Worm (Caenorhabditis elegans) whole organism, L3 larva: ENCODE results near the gene dnj-20.

Source experiments
- R02D3.7 ChIP-seq: fragments of 150-350 bp; optimal IDR thresholded peaks from 2 replicates; lab custom pipeline; 2014; ENCODE audit warnings: missing biosample characterization, missing genetic modification characterization
- ZK546.5 ChIP-seq: sonication (generic microtip); optimal IDR thresholded peaks from 2 replicates; lab custom pipeline; 2017; ENCODE audit warnings: missing biosample characterization, missing genetic modification characterization
- aly-2 ChIP-seq: fragments of 150-350 bp; optimal IDR thresholded peaks from 2 replicates; lab custom pipeline; 2014; ENCODE audit warnings: missing biosample characterization, missing genetic modification characterization
- ama-1 ChIP-seq: fragments of 150-350 bp; optimal IDR thresholded peaks from 2 replicates; lab custom pipeline; 2018
- ceh-16 ChIP-seq: sonication (generic microtip); optimal IDR thresholded peaks from 2 replicates; lab custom pipeline; 2017; ENCODE audit warnings: missing biosample characterization, missing genetic modification characterization
- ceh-28 ChIP-seq: fragments of 150-350 bp; optimal IDR thresholded peaks from 2 replicates; lab custom pipeline; 2014; ENCODE audit warnings: missing biosample characterization, missing genetic modification reagents, missing genetic modification characterization
- ceh-82 ChIP-seq: fragments of 150-350 bp; optimal IDR thresholded peaks from 2 replicates; lab custom pipeline; 2014; ENCODE audit warnings: missing biosample characterization, missing genetic modification characterization
- ceh-9 ChIP-seq: sonication (generic microtip); optimal IDR thresholded peaks from 2 replicates; lab custom pipeline; 2018; ENCODE audit warnings: missing biosample characterization, missing genetic modification characterization
- daf-12 ChIP-seq: fragments of 150-350 bp; optimal IDR thresholded peaks from 2 replicates; lab custom pipeline; 2014; ENCODE audit warnings: missing biosample characterization, missing genetic modification reagents, missing genetic modification characterization
- egl-5 ChIP-seq: fragments of 150-350 bp; optimal IDR thresholded peaks from 2 replicates; lab custom pipeline; 2017; ENCODE audit warnings: missing biosample characterization, missing genetic modification reagents, missing genetic modification characterization, inconsistent platforms
- elt-2 ChIP-seq: sonication (generic microtip); optimal IDR thresholded peaks from 2 replicates; lab custom pipeline; 2016; ENCODE audit warnings: missing genetic modification reagents, mild to moderate bottlenecking, missing genetic modification characterization, missing compliant biosample characterization
- elt-3 ChIP-seq, 3 experiments: fragments of 150-350 bp in 1 of 3; sonication (generic microtip) in 2 of 3; optimal IDR thresholded peaks; 2 replicates in 2 of 3; 4 replicates in 1 of 3; lab custom pipeline; 2014 to 2017; ENCODE audit warnings: missing biosample characterization in 3 of 3, missing genetic modification characterization in 3 of 3
- eor-1 ChIP-seq, 2 experiments: fragments of 150-350 bp; optimal IDR thresholded peaks; 2 replicates each; lab custom pipeline; 2014 to 2018; ENCODE audit warnings: missing biosample characterization in 2 of 2, missing genetic modification characterization in 2 of 2
- fkh-10 ChIP-seq: sonication (generic microtip); optimal IDR thresholded peaks from 2 replicates; lab custom pipeline; 2017; ENCODE audit warnings: missing biosample characterization, missing genetic modification reagents, missing genetic modification characterization
- fkh-2 ChIP-seq: fragments of 150-350 bp; optimal IDR thresholded peaks from 2 replicates; lab custom pipeline; 2014; ENCODE audit warnings: missing biosample characterization, missing genetic modification reagents, missing genetic modification characterization
- fos-1 ChIP-seq: fragments of 150-350 bp; optimal IDR thresholded peaks from 2 replicates; lab custom pipeline; 2014; ENCODE audit warnings: missing biosample characterization, missing genetic modification characterization
- hmg-11 ChIP-seq: sonication (generic microtip); optimal IDR thresholded peaks from 2 replicates; lab custom pipeline; 2016; ENCODE audit warnings: missing genetic modification characterization, missing compliant biosample characterization
- jun-1 ChIP-seq: fragments of 150-350 bp; optimal IDR thresholded peaks from 2 replicates; lab custom pipeline; 2014; ENCODE audit warnings: missing biosample characterization, missing genetic modification reagents, missing genetic modification characterization
- lin-15B ChIP-seq: fragments of 150-350 bp; optimal IDR thresholded peaks from 2 replicates; lab custom pipeline; 2014; ENCODE audit warnings: missing biosample characterization, missing genetic modification characterization
- lin-39 ChIP-seq: fragments of 150-350 bp; optimal IDR thresholded peaks from 2 replicates; lab custom pipeline; 2018; ENCODE audit warnings: missing biosample characterization, missing genetic modification reagents, missing genetic modification characterization
- mdl-1 ChIP-seq: fragments of 150-350 bp; optimal IDR thresholded peaks from 2 replicates; lab custom pipeline; 2014; ENCODE audit warnings: missing biosample characterization, missing genetic modification characterization
- mml-1 ChIP-seq: fragments of 150-350 bp; sonication (generic microtip); optimal IDR thresholded peaks from 3 replicates; lab custom pipeline; 2014; ENCODE audit warnings: missing biosample characterization, missing genetic modification characterization
- nfya-1 ChIP-seq: sonication (generic microtip); optimal IDR thresholded peaks from 2 replicates; lab custom pipeline; 2017; ENCODE audit warnings: missing genetic modification characterization, mild to moderate bottlenecking, missing compliant biosample characterization, antibody characterized with exemption, moderate library complexity; ENCODE audit not compliant: insufficient read depth
- nhr-11 ChIP-seq: fragments of 150-350 bp; optimal IDR thresholded peaks from 2 replicates; lab custom pipeline; 2014; ENCODE audit warnings: missing biosample characterization, missing genetic modification characterization
- nhr-12 ChIP-seq: fragments of 150-350 bp; optimal IDR thresholded peaks from 2 replicates; lab custom pipeline; 2014; ENCODE audit warnings: missing biosample characterization, missing genetic modification characterization
- nhr-23 ChIP-seq: fragments of 150-350 bp; optimal IDR thresholded peaks from 2 replicates; lab custom pipeline; 2014; ENCODE audit warnings: missing biosample characterization, missing genetic modification reagents, missing genetic modification characterization
- nhr-237 ChIP-seq: fragments of 150-350 bp; optimal IDR thresholded peaks from 2 replicates; lab custom pipeline; 2014; ENCODE audit warnings: missing biosample characterization, missing genetic modification characterization
- nhr-25 ChIP-seq: sonication (generic microtip); optimal IDR thresholded peaks from 2 replicates; lab custom pipeline; 2017; ENCODE audit warnings: missing biosample characterization, missing genetic modification characterization
- nhr-28 ChIP-seq: fragments of 150-350 bp; optimal IDR thresholded peaks from 2 replicates; lab custom pipeline; 2014; ENCODE audit warnings: missing biosample characterization, missing genetic modification characterization
- nhr-43 ChIP-seq: sonication (generic microtip); optimal IDR thresholded peaks from 2 replicates; lab custom pipeline; 2016; ENCODE audit warnings: mild to moderate bottlenecking, missing genetic modification characterization, missing compliant biosample characterization; ENCODE audit not compliant: poor library complexity, severe bottlenecking
- nhr-67 ChIP-seq: fragments of 150-350 bp; optimal IDR thresholded peaks from 2 replicates; lab custom pipeline; 2014; ENCODE audit warnings: missing biosample characterization, missing genetic modification characterization
- nhr-76 ChIP-seq: fragments of 150-350 bp; sonication (generic microtip); optimal IDR thresholded peaks from 5 replicates; lab custom pipeline; 2014; ENCODE audit warnings: missing biosample characterization, missing genetic modification characterization
- nhr-77 ChIP-seq: fragments of 150-350 bp; optimal IDR thresholded peaks from 2 replicates; lab custom pipeline; 2014; ENCODE audit warnings: missing biosample characterization, missing genetic modification characterization
- pha-4 ChIP-seq: fragments of 150-350 bp; optimal IDR thresholded peaks from 2 replicates; lab custom pipeline; 2014; ENCODE audit warnings: missing biosample characterization, missing genetic modification reagents, missing genetic modification characterization
- pqm-1 ChIP-seq: fragments of 150-350 bp; optimal IDR thresholded peaks from 2 replicates; lab custom pipeline; 2017; ENCODE audit warnings: missing biosample characterization, missing genetic modification characterization, inconsistent platforms
- sea-2 ChIP-seq: fragments of 150-350 bp; sonication (generic microtip); optimal IDR thresholded peaks from 4 replicates; lab custom pipeline; 2014; ENCODE audit warnings: missing biosample characterization, missing genetic modification reagents, missing genetic modification characterization
- skn-1 ChIP-seq: fragments of 150-350 bp; optimal IDR thresholded peaks from 2 replicates; lab custom pipeline; 2014; ENCODE audit warnings: missing biosample characterization, missing genetic modification characterization
- snpc-4 ChIP-seq: fragments of 150-350 bp; optimal IDR thresholded peaks from 2 replicates; lab custom pipeline; 2014; ENCODE audit warnings: missing biosample characterization, missing genetic modification characterization
- tbx-2 ChIP-seq: sonication (generic microtip); optimal IDR thresholded peaks from 2 replicates; lab custom pipeline; 2016; ENCODE audit warnings: mild to moderate bottlenecking, missing genetic modification characterization, missing compliant biosample characterization
- unc-39 ChIP-seq: sonication (generic microtip); optimal IDR thresholded peaks from 4 replicates; lab custom pipeline; 2017; ENCODE audit warnings: missing biosample characterization, missing genetic modification characterization
- unc-62 ChIP-seq: fragments of 150-350 bp; sonication (generic microtip); optimal IDR thresholded peaks from 4 replicates; lab custom pipeline; 2014; ENCODE audit warnings: missing biosample characterization, missing genetic modification reagents, missing genetic modification characterization
- zag-1 ChIP-seq: fragments of 150-350 bp; optimal IDR thresholded peaks from 2 replicates; lab custom pipeline; 2014; ENCODE audit warnings: missing biosample characterization, missing genetic modification characterization
- ztf-11 ChIP-seq: fragments of 150-350 bp; optimal IDR thresholded peaks from 2 replicates; lab custom pipeline; 2014; ENCODE audit warnings: missing biosample characterization, missing genetic modification characterization
- ztf-4 ChIP-seq: fragments of 150-350 bp; optimal IDR thresholded peaks from 2 replicates; lab custom pipeline; 2014; ENCODE audit warnings: missing biosample characterization, missing genetic modification characterization

The dnj-20 gene

ce11 chrII:9649191-9649590 is 25.2 kb upstream of the dnj-20 start, which contains the start of gene ZK1307.9:
ZK1307.9 (plus strand) TSS chrII:9649491.
- no peak for TF ChIP-seq lin-39 (tag; lab: Kevin White, UChicago)
- no peak for TF ChIP-seq elt-3 (tag; optimal IDR thresholded peaks at IDR 0.05; lab: Kevin White, UChicago)
- TF ChIP-seq ztf-4, result no peak
- no peak for TF ChIP-seq skn-1 (tag; lab: Kevin White, UChicago)
- no peak for TF ChIP-seq nhr-43 (tag; lab: Kevin White, UChicago)
- no peak for TF ChIP-seq ZK546.5 (tag; lab: Kevin White, UChicago)
- no peak for TF ChIP-seq R02D3.7 (tag; lab: Kevin White, UChicago)
- TF ChIP-seq jun-1, result no peak
- TF ChIP-seq nhr-76, result no peak
- TF ChIP-seq unc-39 (tag; lab: Kevin White, UChicago), result no peak
- TF ChIP-seq ceh-82, result no peak
- no peak for TF ChIP-seq ama-1 (lab: Kevin White, UChicago)
- no peak for TF ChIP-seq mml-1 (tag; lab: Kevin White, UChicago)
- TF ChIP-seq fkh-10 (GFP tag; lab: Kevin White, UChicago), result no peak
- no peak for TF ChIP-seq nhr-12 (tag; lab: Kevin White, UChicago)

DNA sequence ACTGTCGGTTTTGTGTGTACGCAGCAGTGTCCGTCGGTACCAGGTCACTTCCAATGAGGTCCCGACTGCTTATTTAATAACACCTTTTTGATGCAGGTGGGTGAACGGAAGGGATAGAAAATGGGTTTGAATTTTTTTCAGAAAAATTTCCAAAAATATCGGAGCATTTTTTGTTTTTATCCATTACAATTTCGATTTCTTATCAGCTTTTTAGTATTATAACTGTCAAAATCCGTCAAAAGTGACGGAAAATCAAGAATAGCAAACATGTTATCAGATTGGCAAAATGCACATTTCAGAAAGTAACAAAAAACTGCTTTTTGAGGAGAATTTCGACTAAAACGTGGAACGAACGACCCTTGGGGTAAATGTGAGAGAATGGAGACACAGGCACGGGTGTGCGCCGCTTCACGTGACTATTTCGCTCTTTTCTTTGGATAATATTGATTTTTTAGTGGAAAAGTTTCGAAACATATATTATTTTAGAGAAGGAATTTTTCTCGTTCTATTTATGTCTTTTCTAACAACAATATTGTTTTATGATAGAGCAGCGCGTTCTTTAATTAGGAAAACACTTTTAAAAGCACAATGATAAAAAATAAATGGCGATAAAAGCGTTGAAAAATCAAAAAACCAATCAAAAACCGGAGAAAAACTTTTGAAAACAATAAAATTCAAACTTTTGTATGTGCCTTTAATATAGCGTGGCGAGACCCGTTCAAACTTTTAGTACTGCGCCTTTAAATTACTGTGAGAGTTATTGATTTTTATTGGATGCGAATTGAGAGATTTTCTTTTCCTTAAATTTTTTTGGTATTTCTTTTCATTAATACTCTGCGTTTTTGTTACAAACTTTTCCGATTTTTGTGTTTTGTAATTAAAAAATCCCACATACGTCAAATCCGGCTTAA is 23.2 kb upstream of the dnj-20 start, which contains the start of gene sqv-8:
TSS of gene sqv-8 (plus strand) at position 51 of the 911 bp plus-strand sequence.
- no peak for TF ChIP-seq eor-1 (tag; optimal IDR thresholded peaks at IDR 0.05; lab: Kevin White, UChicago)
- TF ChIP-seq nhr-67 (tag; lab: Kevin White, UChicago), result no peak
- TF ChIP-seq nfya-1 (tag; lab: Kevin White, UChicago), result peak; percentile 33
- TF ChIP-seq lin-39 (tag; lab: Kevin White, UChicago), result no peak
- TF ChIP-seq ceh-28 (tag; lab: Kevin White, UChicago), result peak; percentile 63
- TF ChIP-seq nhr-43 (tag; lab: Kevin White, UChicago), result no peak
- peak; percentile 73 for TF ChIP-seq elt-2 (tag; lab: Kevin White, UChicago)
- TF ChIP-seq nhr-12 (tag; lab: Kevin White, UChicago), result no peak
- TF ChIP-seq fkh-10 (GFP tag; lab: Kevin White, UChicago), result no peak
- TF ChIP-seq, all 47 proteins: peak for 3

DNA sequence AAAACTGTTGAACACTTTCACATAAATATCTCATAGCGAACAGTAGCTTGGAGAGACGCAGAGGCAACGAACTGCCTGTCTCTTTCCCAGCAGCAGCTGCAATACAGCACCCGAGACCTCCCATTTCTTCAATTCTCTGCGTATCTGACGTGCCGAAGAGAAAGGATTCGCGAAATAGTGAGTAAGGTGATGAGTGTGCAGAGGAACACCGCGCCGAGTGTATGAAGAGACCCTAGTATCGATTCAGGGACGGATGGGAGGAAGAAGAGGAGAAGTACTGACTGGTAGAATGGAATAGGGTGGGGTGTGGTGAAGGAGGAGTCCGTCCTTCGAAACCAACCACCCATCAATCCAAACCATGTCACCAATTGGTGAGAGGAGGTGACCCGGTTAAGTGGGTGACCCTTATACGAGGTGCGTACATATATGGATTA is 22.2 kb upstream of the dnj-20 start:
- peak; percentile 30 for TF ChIP-seq tbx-2 (tag; lab: Kevin White, UChicago)
- no peak for TF ChIP-seq elt-3 (tag; optimal IDR thresholded peaks at IDR 0.05; lab: Kevin White, UChicago)
- no peak for TF ChIP-seq nhr-12 (tag; lab: Kevin White, UChicago)
- no peak for TF ChIP-seq fkh-2
- no peak for TF ChIP-seq ceh-16 (tag; lab: Kevin White, UChicago)
- TF ChIP-seq ceh-28 (tag; lab: Kevin White, UChicago), result peak; percentile 85
- TF ChIP-seq nhr-11 (tag; lab: Kevin White, UChicago), result peak; percentile 78
- peak; percentile 52 for TF ChIP-seq lin-15B
- TF ChIP-seq eor-1 (tag; optimal IDR thresholded peaks at IDR 0.05; lab: Kevin White, UChicago), result no peak
- peak; percentile 60 for TF ChIP-seq elt-2 (tag; lab: Kevin White, UChicago)
- no peak for TF ChIP-seq nhr-77
- peak; percentile 88 for TF ChIP-seq nhr-25 (tag; lab: Kevin White, UChicago)
- no peak for TF ChIP-seq nhr-28 (tag; lab: Kevin White, UChicago)
- peak; percentile 77 for TF ChIP-seq pha-4
- no peak for TF ChIP-seq daf-12
- TF ChIP-seq zag-1 (tag; lab: Kevin White, UChicago), result no peak
- TF ChIP-seq fos-1 (tag; lab: Kevin White, UChicago), result no peak
- peak; percentile 66 for TF ChIP-seq mdl-1 (tag; lab: Kevin White, UChicago)
- no peak for TF ChIP-seq nhr-237 (tag; lab: Kevin White, UChicago)
- peak; percentile 13 for TF ChIP-seq pqm-1 (tag; lab: Kevin White, UChicago)
- peak; percentile 41 for TF ChIP-seq nhr-43 (tag; lab: Kevin White, UChicago)
- peak; percentile 11 for TF ChIP-seq lin-39 (tag; lab: Kevin White, UChicago)
- no peak for TF ChIP-seq aly-2 (tag; lab: Kevin White, UChicago)
- TF ChIP-seq ama-1 (lab: Kevin White, UChicago), result peak; percentile 86
- peak; percentile 4 for TF ChIP-seq snpc-4 (tag; lab: Kevin White, UChicago)
- no peak for TF ChIP-seq nhr-67 (tag; lab: Kevin White, UChicago)
- peak; percentile 47 for TF ChIP-seq R02D3.7 (tag; lab: Kevin White, UChicago)
- TF ChIP-seq sea-2, result no peak
- no peak for TF ChIP-seq ceh-82
- TF ChIP-seq nhr-76, result no peak
- TF ChIP-seq ceh-9 (tag; lab: Kevin White, UChicago), result no peak
- TF ChIP-seq unc-62 (GFP tag; lab: Kevin White, UChicago), result peak; percentile 64
- TF ChIP-seq nhr-23 (tag; lab: Kevin White, UChicago), result peak; percentile 76
- peak; percentile 43 for TF ChIP-seq jun-1
- TF ChIP-seq ztf-11 (tag; lab: Kevin White, UChicago), result no peak
- TF ChIP-seq hmg-11 (tag; lab: Kevin White, UChicago), result peak; percentile 86
- peak; percentile 92 for TF ChIP-seq egl-5 (tag; lab: Kevin White, UChicago)
- TF ChIP-seq mml-1 (tag; lab: Kevin White, UChicago), result no peak
- TF ChIP-seq fkh-10 (GFP tag; lab: Kevin White, UChicago), result no peak
